Fruit fly (Drosophila melanogaster) whole organism, embryonic: ENCODE results near the gene CG3919.

ENCODE experiments used
- Abd-B ChIP-seq: fragments of 200-800 bp; sonication (Bioruptor generic); optimal IDR thresholded peaks from 2 replicates; lab custom pipeline; 2018; ENCODE audit warnings: missing biosample characterization, mild to moderate bottlenecking, missing genetic modification characterization, moderate library complexity
- Antp ChIP-seq: fragments of 200-800 bp; sonication (Bioruptor generic); optimal IDR thresholded peaks from 3 replicates; lab custom pipeline; 2016; ENCODE audit warnings: missing biosample characterization, missing genetic modification characterization
- B-H2 ChIP-seq: fragments of 200-800 bp; sonication (Bioruptor generic); optimal IDR thresholded peaks from 2 replicates; lab custom pipeline; 2018; ENCODE audit warnings: missing biosample characterization, mild to moderate bottlenecking, missing genetic modification characterization
- BtbVII ChIP-seq: fragments of 200-800 bp; sonication (Bioruptor generic); optimal IDR thresholded peaks from 3 replicates; lab custom pipeline; 2017; ENCODE audit warnings: missing biosample characterization, mild to moderate bottlenecking, missing genetic modification characterization
- CG10366 ChIP-seq: fragments of 200-800 bp; sonication (Bioruptor generic); IDR thresholded peaks from 2 replicates; pipeline ENCODE4 v1.3.6; 2022; ENCODE audit warnings: missing biosample characterization, missing genetic modification characterization
- CG11085 ChIP-seq: fragments of 200-800 bp; sonication (Bioruptor generic); IDR thresholded peaks from 2 replicates; pipeline ENCODE4 v1.3.6; 2022; ENCODE audit warnings: missing biosample characterization, missing genetic modification characterization
- CG11696 ChIP-seq: fragments of 200-800 bp; sonication (Bioruptor generic); IDR thresholded peaks from 2 replicates; pipeline ENCODE4 v1.3.6; 2022; ENCODE audit warnings: missing biosample characterization, missing genetic modification characterization
- CG12659 ChIP-seq: fragments of 200-800 bp; sonication (Bioruptor generic); optimal IDR thresholded peaks from 3 replicates; lab custom pipeline; 2017; ENCODE audit warnings: mild to moderate bottlenecking, missing biosample characterization, missing genetic modification reagents, missing genetic modification characterization
- CG14710 ChIP-seq: fragments of 200-800 bp; sonication (Bioruptor generic); optimal IDR thresholded peaks from 3 replicates; lab custom pipeline; 2019; ENCODE audit warnings: missing biosample characterization, mild to moderate bottlenecking, missing genetic modification characterization, moderate library complexity
- CG15073 ChIP-seq: fragments of 200-800 bp; sonication (Bioruptor generic); optimal IDR thresholded peaks from 2 replicates; lab custom pipeline; 2016; ENCODE audit warnings: missing biosample characterization, missing genetic modification characterization
- CG15479 ChIP-seq: fragments of 200-800 bp; sonication (Bioruptor generic); optimal IDR thresholded peaks from 3 replicates; lab custom pipeline; 2019; ENCODE audit warnings: missing biosample characterization, mild to moderate bottlenecking, missing genetic modification characterization, moderate library complexity
- CG2678 ChIP-seq: fragments of 200-800 bp; sonication (Bioruptor generic); optimal IDR thresholded peaks from 3 replicates; lab custom pipeline; 2019; ENCODE audit warnings: missing biosample characterization, mild to moderate bottlenecking, missing genetic modification characterization, moderate library complexity
- CG5245 ChIP-seq: fragments of 200-800 bp; sonication (Bioruptor generic); optimal IDR thresholded peaks from 3 replicates; lab custom pipeline; 2016; ENCODE audit warnings: missing biosample characterization, missing genetic modification characterization
- CG7745 ChIP-seq: fragments of 200-800 bp; sonication (Bioruptor generic); optimal IDR thresholded peaks from 2 replicates; lab custom pipeline; 2018; ENCODE audit warnings: missing biosample characterization, mild to moderate bottlenecking, missing genetic modification characterization, moderate library complexity
- CG8359 ChIP-seq: fragments of 200-800 bp; sonication (Bioruptor generic); optimal IDR thresholded peaks from 2 replicates; lab custom pipeline; 2017; ENCODE audit warnings: missing biosample characterization, mild to moderate bottlenecking, missing genetic modification characterization, borderline replicate concordance
- CG8388 ChIP-seq: fragments of 200-800 bp; sonication (Bioruptor generic); optimal IDR thresholded peaks from 2 replicates; lab custom pipeline; 2019; ENCODE audit warnings: missing biosample characterization, mild to moderate bottlenecking, missing genetic modification characterization, moderate library complexity
- CG9437 ChIP-seq: fragments of 200-800 bp; sonication (Bioruptor generic); optimal IDR thresholded peaks from 2 replicates; lab custom pipeline; 2018; ENCODE audit warnings: missing biosample characterization, mild to moderate bottlenecking, missing genetic modification characterization
- CG9609 ChIP-seq: fragments of 200-800 bp; sonication (Bioruptor generic); optimal IDR thresholded peaks from 3 replicates; lab custom pipeline; 2016; ENCODE audit warnings: missing biosample characterization, missing genetic modification characterization
- CG9817 ChIP-seq: fragments of 200-800 bp; sonication (Bioruptor generic); optimal IDR thresholded peaks from 2 replicates; lab custom pipeline; 2018; ENCODE audit warnings: missing biosample characterization, mild to moderate bottlenecking, missing genetic modification characterization, moderate library complexity
- ERR ChIP-seq: fragments of 200-800 bp; sonication (Bioruptor generic); optimal IDR thresholded peaks from 2 replicates; lab custom pipeline; 2016; ENCODE audit warnings: missing biosample characterization, missing genetic modification characterization
- H15 ChIP-seq: fragments of 200-800 bp; sonication (Bioruptor generic); IDR thresholded peaks from 3 replicates; pipeline ENCODE4 v1.3.6; 2022; ENCODE audit warnings: missing biosample characterization, missing genetic modification characterization
- MBD-R2 ChIP-seq: fragments of 200-800 bp; sonication (Bioruptor generic); IDR thresholded peaks from 2 replicates; pipeline ENCODE4 v1.3.6; 2022; ENCODE audit warnings: missing biosample characterization, missing genetic modification characterization
- NC2α ChIP-seq: fragments of 200-800 bp; sonication (Bioruptor generic); optimal IDR thresholded peaks from 2 replicates; lab custom pipeline; 2016; ENCODE audit warnings: missing biosample characterization, missing genetic modification characterization
- Neu2 ChIP-seq: fragments of 200-800 bp; sonication (Bioruptor generic); optimal IDR thresholded peaks from 3 replicates; lab custom pipeline; 2016; ENCODE audit warnings: missing biosample characterization, missing genetic modification characterization, borderline replicate concordance
- Nf-YC ChIP-seq: fragments of 200-800 bp; optimal IDR thresholded peaks from 3 replicates; lab custom pipeline; 2019; ENCODE audit warnings: missing biosample characterization, mild to moderate bottlenecking, missing genetic modification characterization, moderate library complexity
- Pdp1 ChIP-seq, 2 experiments: fragments of 200-800 bp; sonication (Bioruptor generic); optimal IDR thresholded peaks; 3 replicates each; lab custom pipeline; 2016; ENCODE audit warnings: missing biosample characterization in 2 of 2, missing genetic modification characterization in 2 of 2, mild to moderate bottlenecking in 1 of 2, moderate library complexity in 1 of 2
- Scr ChIP-seq: fragments of 200-800 bp; sonication (Bioruptor generic); IDR thresholded peaks from 2 replicates; pipeline ENCODE4 v1.3.6; 2022; ENCODE audit warnings: missing biosample characterization, missing genetic modification characterization; ENCODE audit not compliant: partially characterized antibody
- Six4 ChIP-seq: fragments of 200-800 bp; sonication (Bioruptor generic); optimal IDR thresholded peaks from 2 replicates; lab custom pipeline; 2016; ENCODE audit warnings: missing biosample characterization, missing genetic modification characterization
- Sry-β ChIP-seq: fragments of 200-800 bp; sonication (Bioruptor generic); optimal IDR thresholded peaks from 2 replicates; lab custom pipeline; 2018; ENCODE audit warnings: missing biosample characterization, mild to moderate bottlenecking, missing genetic modification characterization, moderate library complexity
- Usf ChIP-seq: fragments of 200-800 bp; sonication (Bioruptor generic); optimal IDR thresholded peaks from 2 replicates; lab custom pipeline; 2017; ENCODE audit warnings: missing genotype, missing biosample characterization, missing genetic modification characterization
- Vsx1 ChIP-seq: fragments of 200-800 bp; sonication (Bioruptor generic); optimal IDR thresholded peaks from 2 replicates; lab custom pipeline; 2017; ENCODE audit warnings: missing biosample characterization, mild to moderate bottlenecking, missing genetic modification characterization, missing genetic modification reagents
- aop ChIP-seq: fragments of 200-800 bp; sonication (Bioruptor generic); IDR thresholded peaks from 2 replicates; pipeline ENCODE4 v1.3.6; 2022; ENCODE audit warnings: missing biosample characterization, missing genetic modification characterization
- ash1 ChIP-seq: fragments of 200-800 bp; sonication (Bioruptor generic); optimal IDR thresholded peaks from 2 replicates; lab custom pipeline; 2018; ENCODE audit warnings: missing biosample characterization, mild to moderate bottlenecking, missing genetic modification characterization
- chif ChIP-seq, 2 experiments: fragments of 200-800 bp; sonication (Bioruptor generic); optimal IDR thresholded peaks; 3 replicates each; lab custom pipeline; 2016; ENCODE audit warnings: missing biosample characterization in 2 of 2, missing genetic modification characterization in 2 of 2
- fd96Cb ChIP-seq: fragments of 200-800 bp; sonication (Bioruptor generic); optimal IDR thresholded peaks from 2 replicates; lab custom pipeline; 2018; ENCODE audit warnings: missing biosample characterization, mild to moderate bottlenecking, missing genetic modification characterization, moderate library complexity
- fru ChIP-seq: fragments of >200 bp; optimal IDR thresholded peaks from 2 replicates; lab custom pipeline; 2017
- grau ChIP-seq: fragments of 200-800 bp; optimal IDR thresholded peaks from 3 replicates; lab custom pipeline; 2019; ENCODE audit warnings: missing biosample characterization, mild to moderate bottlenecking, missing genetic modification characterization, moderate library complexity
- gt ChIP-seq: fragments of 200-800 bp; sonication (Bioruptor generic); IDR thresholded peaks from 2 replicates; pipeline ENCODE4 v1.3.6; 2022; ENCODE audit warnings: missing biosample characterization, missing genetic modification characterization
- ind ChIP-seq: fragments of 200-800 bp; sonication (Bioruptor generic); optimal IDR thresholded peaks from 3 replicates; lab custom pipeline; 2016; ENCODE audit warnings: missing biosample characterization, missing genetic modification characterization
- jigr1 ChIP-seq: fragments of 200-800 bp; sonication (Bioruptor generic); IDR thresholded peaks from 3 replicates; pipeline ENCODE4 v1.3.6; 2022; ENCODE audit warnings: missing biosample characterization, missing genetic modification characterization
- jumu ChIP-seq: fragments of 200-800 bp; sonication (Bioruptor generic); optimal IDR thresholded peaks from 3 replicates; lab custom pipeline; 2016; ENCODE audit warnings: missing biosample characterization, missing genetic modification characterization
- p53 ChIP-seq: fragments of 200-800 bp; sonication (Bioruptor generic); optimal IDR thresholded peaks from 2 replicates; lab custom pipeline; 2016; ENCODE audit warnings: missing biosample characterization, missing genetic modification characterization
- pfk ChIP-seq: fragments of 200-800 bp; sonication (Bioruptor generic); optimal IDR thresholded peaks from 2 replicates; lab custom pipeline; 2018; ENCODE audit warnings: missing biosample characterization, mild to moderate bottlenecking, missing genetic modification characterization, moderate library complexity
- schlank ChIP-seq: fragments of 200-800 bp; sonication (Bioruptor generic); optimal IDR thresholded peaks from 2 replicates; lab custom pipeline; 2018; ENCODE audit warnings: missing biosample characterization, mild to moderate bottlenecking, missing genetic modification characterization
- sens ChIP-seq: fragments of 200-800 bp; sonication (Bioruptor generic); peaks from one replicate; lab custom pipeline; 2016; ENCODE audit warnings: missing biosample characterization, missing genetic modification characterization
- slou ChIP-seq: fragments of 200-800 bp; sonication (Bioruptor generic); optimal IDR thresholded peaks from 3 replicates; lab custom pipeline; 2016; ENCODE audit warnings: missing biosample characterization, missing genetic modification characterization
- stwl ChIP-seq: fragments of 200-800 bp; sonication (Bioruptor generic); optimal IDR thresholded peaks from 3 replicates; lab custom pipeline; 2018; ENCODE audit warnings: missing biosample characterization, mild to moderate bottlenecking, missing genetic modification characterization, moderate library complexity
- ttk ChIP-seq: fragments of 200-800 bp; sonication (Bioruptor generic); IDR thresholded peaks from 2 replicates; pipeline ENCODE4 v2.1.2; 2022; ENCODE audit warnings: missing biosample characterization, missing genetic modification characterization
- unc-4 ChIP-seq: fragments of 200-800 bp; sonication (Bioruptor generic); IDR thresholded peaks from 2 replicates; pipeline ENCODE4 v1.3.6; 2022; ENCODE audit warnings: missing biosample characterization, missing genetic modification characterization; ENCODE audit not compliant: partially characterized antibody
- zen ChIP-seq: fragments of 200-800 bp; sonication (Bioruptor generic); optimal IDR thresholded peaks from 3 replicates; lab custom pipeline; 2018; ENCODE audit warnings: missing biosample characterization, mild to moderate bottlenecking, missing genetic modification characterization, moderate library complexity

Gene CG3919

dm6 chr3L:14410146-14410676 is at the start of gene CG3919:
Gene CG3919, plus strand, starts transcription at chr3L:14410626.
- TF ChIP-seq aop (GFP tag; lab: Robert Waterston, UW) (no peak), ash1 (no peak), jigr1 (GFP tag; lab: Robert Waterston, UW) (no peak), gt (GFP tag; lab: Robert Waterston, UW) (0 out of 2 replicates have a peak, but pooled peaks have one; percentile 28), Scr (GFP tag; lab: Robert Waterston, UW) (no peak), Pdp1 (GFP tag; optimal IDR thresholded peaks at IDR 0.05; lab: Kevin White, UChicago) (peak; percentile 20 to 21), stwl (tag; lab: Kevin White, UChicago) (peak; percentile 99), B-H2 (peak; percentile 62), fd96Cb (peak; percentile 49), jumu (GFP tag; lab: Kevin White, UChicago) (peak; percentile 71), CG8359 (no peak), BtbVII (peak; percentile 17), CG11696 (GFP tag; lab: Robert Waterston, UW) (no peak), CG15073 (GFP tag; lab: Kevin White, UChicago) (no peak), Six4 (peak; percentile 51), ttk (GFP tag; lab: Robert Waterston, UW) (no peak; the same call in none of the 2 replicates), Neu2 (no peak), chif (GFP tag; optimal IDR thresholded peaks at IDR 0.05; lab: Kevin White, UChicago) (peak in 1 of 2 experiments; percentile 34), CG15479 (GFP tag; lab: Kevin White, UChicago) (peak; percentile 11), Vsx1 (GFP tag; lab: Kevin White, UChicago) (peak; percentile 45), NC2α (GFP tag; lab: Kevin White, UChicago) (peak; percentile 40), CG2678 (tag; lab: Kevin White, UChicago) (peak; percentile 78), Usf (GFP tag; lab: Kevin White, UChicago) (no peak), MBD-R2 (peak; percentile 22; the same call in 1 of the 2 replicates), schlank (tag; lab: Kevin White, UChicago) (peak; percentile 21), Nf-YC (tag; lab: Kevin White, UChicago) (peak; percentile 50), Sry-β (peak; percentile 55), CG9609 (GFP tag; lab: Kevin White, UChicago) (peak; percentile 59), CG14710 (tag; lab: Kevin White, UChicago) (peak; percentile 69), ind (GFP tag; lab: Kevin White, UChicago) (peak; percentile 52), H15 (GFP tag; lab: Robert Waterston, UW) (peak; percentile 31; the same call in 1 of the 3 replicates), CG11085 (GFP tag; lab: Robert Waterston, UW) (no peak), CG10366 (GFP tag; lab: Robert Waterston, UW) (peak; percentile 16; the same call in 1 of the 2 replicates), CG8388 (peak; percentile 54), slou (GFP tag; lab: Kevin White, UChicago) (no peak), grau (tag; lab: Kevin White, UChicago) (peak; percentile 67), p53 (GFP tag; lab: Kevin White, UChicago) (peak; percentile 45), sens (GFP tag; lab: Kevin White, UChicago) (peak; percentile 92), CG7745 (tag; lab: Kevin White, UChicago) (peak; percentile 18), CG12659 (GFP tag; lab: Kevin White, UChicago) (peak; percentile 40), ERR (peak; percentile 6), unc-4 (GFP tag; lab: Robert Waterston, UW) (no peak), CG9817 (tag; lab: Kevin White, UChicago) (peak; percentile 26), pfk (GFP tag; lab: Kevin White, UChicago) (no peak), Antp (GFP tag; lab: Kevin White, UChicago) (peak; percentile 81), zen (tag; lab: Kevin White, UChicago) (peak; percentile 80), Abd-B (GFP tag; lab: Kevin White, UChicago) (peak; percentile 88), CG5245 (peak; percentile 24), fru (no peak), CG9437 (GFP tag; lab: Kevin White, UChicago) (peak; percentile 53)
